Worm (Caenorhabditis elegans) whole organism, L1 larva: ENCODE measurements around the gene ZK1098.6.

Experiments used
- C34B4.2 ChIP-seq: sonication (generic microtip); optimal IDR thresholded peaks from 2 replicates; lab custom pipeline; 2017; ENCODE audit warnings: mild to moderate bottlenecking, missing genetic modification characterization, missing compliant biosample characterization
- F16B12.6 ChIP-seq: fragments of 150-350 bp; optimal IDR thresholded peaks from 2 replicates; lab custom pipeline; 2014; ENCODE audit warnings: missing biosample characterization, missing genetic modification characterization
- ceh-82 ChIP-seq, 3 experiments: fragments of 150-350 bp in 1 of 3; sonication (generic microtip) in 2 of 3; optimal IDR thresholded peaks; 2 replicates each; lab custom pipeline; 2014 to 2017; ENCODE audit warnings: missing biosample characterization in 3 of 3, missing genetic modification characterization in 3 of 3
- egl-27 ChIP-seq, 2 experiments: fragments of 150-350 bp in 1 of 2; sonication (generic microtip); optimal IDR thresholded peaks; 3 replicates each; lab custom pipeline; 2017 to 2018; ENCODE audit warnings: missing biosample characterization in 2 of 2, missing genetic modification characterization in 2 of 2, missing genetic modification reagents in 2 of 2
- elt-2 ChIP-seq: sonication (generic microtip); optimal IDR thresholded peaks from 2 replicates; lab custom pipeline; 2016; ENCODE audit warnings: missing genetic modification characterization, mild to moderate bottlenecking, inconsistent platforms, missing compliant biosample characterization, missing genetic modification reagents
- hlh-17 ChIP-seq: fragments of 200-800 bp; sonication (Bioruptor generic); optimal IDR thresholded peaks from 2 replicates; lab custom pipeline; 2018; ENCODE audit warnings: missing genetic modification characterization, mild to moderate bottlenecking, missing compliant biosample characterization, moderate library complexity, borderline replicate concordance
- lin-13 ChIP-seq: fragments of 150-350 bp; optimal IDR thresholded peaks from 2 replicates; lab custom pipeline; 2014; ENCODE audit warnings: missing biosample characterization, missing genetic modification reagents, missing genetic modification characterization
- lin-14 ChIP-seq: fragments of 200-800 bp; sonication (Bioruptor generic); optimal IDR thresholded peaks from 2 replicates; lab custom pipeline; 2018; ENCODE audit warnings: mild to moderate bottlenecking, missing genetic modification characterization, moderate library complexity, missing compliant biosample characterization
- lin-15B ChIP-seq: fragments of 150-350 bp; sonication (generic microtip); optimal IDR thresholded peaks from 3 replicates; lab custom pipeline; 2014; ENCODE audit warnings: missing biosample characterization, missing genetic modification characterization
- lsy-2 ChIP-seq, 2 experiments: fragments of 150-350 bp; optimal IDR thresholded peaks; 2 replicates each; lab custom pipeline; 2014; ENCODE audit warnings: missing biosample characterization in 2 of 2, missing genetic modification characterization in 2 of 2
- nhr-12 ChIP-seq: sonication (generic microtip); optimal IDR thresholded peaks from 2 replicates; lab custom pipeline; 2017; ENCODE audit warnings: missing biosample characterization, missing genetic modification characterization
- nhr-237 ChIP-seq: fragments of 150-350 bp; optimal IDR thresholded peaks from 2 replicates; lab custom pipeline; 2014; ENCODE audit warnings: missing biosample characterization, missing genetic modification characterization
- pqm-1 ChIP-seq: sonication (generic microtip); optimal IDR thresholded peaks from 3 replicates; lab custom pipeline; 2017; ENCODE audit warnings: missing biosample characterization, missing genetic modification characterization
- unc-130 ChIP-seq: fragments of 150-350 bp; optimal IDR thresholded peaks from 2 replicates; lab custom pipeline; 2017; ENCODE audit warnings: missing biosample characterization, missing genetic modification characterization, inconsistent platforms

DNA sequence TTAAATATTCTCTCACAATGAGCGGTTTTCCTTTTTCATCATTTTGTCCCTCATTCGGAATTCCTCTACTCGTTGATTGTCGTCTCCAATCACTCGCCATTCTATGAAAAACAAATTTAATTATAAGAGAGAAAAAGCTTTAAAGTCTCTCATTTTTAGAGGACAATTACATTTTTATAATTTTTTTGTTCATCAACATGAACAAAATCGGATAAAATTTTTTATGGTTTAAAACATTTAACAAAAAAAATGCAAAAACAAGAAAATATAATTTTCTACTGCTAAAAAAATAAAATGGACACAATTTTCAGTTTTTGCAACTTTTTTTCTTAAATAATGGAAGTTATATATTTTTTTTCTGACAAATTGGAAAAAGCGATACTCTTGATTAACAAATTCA is 10.8 kb upstream of the ZK1098.6 start, which contains the start of gene F55H2.7:
- no peak for TF ChIP-seq nhr-237 (tag; lab: Kevin White, UChicago)
- TF ChIP-seq egl-27 (tag; optimal IDR thresholded peaks at IDR 0.05; lab: Kevin White, UChicago), result no peak
- TF ChIP-seq pqm-1 (tag; lab: Kevin White, UChicago), result no peak
- TF ChIP-seq elt-2, result no peak
- no peak for TF ChIP-seq lsy-2 (tag; optimal IDR thresholded peaks at IDR 0.05; lab: Kevin White, UChicago)
- TF ChIP-seq F16B12.6, result no peak
- TF ChIP-seq lin-13 (GFP tag; lab: Kevin White, UChicago), result no peak
- no peak for TF ChIP-seq lin-14
- TF ChIP-seq lin-15B (tag; lab: Kevin White, UChicago), result no peak
- no peak for TF ChIP-seq hlh-17
- TF ChIP-seq ceh-82 (tag; optimal IDR thresholded peaks at IDR 0.05; lab: Kevin White, UChicago), result no peak
- no peak for TF ChIP-seq nhr-12 (tag; lab: Kevin White, UChicago)
- no peak for TF ChIP-seq C34B4.2 (tag; lab: Kevin White, UChicago)
- no peak for TF ChIP-seq unc-130 (tag; lab: Kevin White, UChicago)
